Fruit fly (Drosophila melanogaster) whole organism, embryonic: ENCODE results near the gene CG2614.

Source experiments
- CG10321 ChIP-seq: fragments of 200-800 bp; sonication (Bioruptor generic); IDR thresholded peaks from 2 replicates; pipeline ENCODE4 v1.3.6; 2022; ENCODE audit warnings: missing biosample characterization, missing genetic modification characterization
- CG10565 ChIP-seq: fragments of 200-800 bp; sonication (Bioruptor generic); optimal IDR thresholded peaks from 3 replicates; lab custom pipeline; 2016; ENCODE audit warnings: missing biosample characterization, mild to moderate bottlenecking, missing genetic modification characterization
- CG11696 ChIP-seq: fragments of 200-800 bp; sonication (Bioruptor generic); IDR thresholded peaks from 2 replicates; pipeline ENCODE4 v1.3.6; 2022; ENCODE audit warnings: missing biosample characterization, missing genetic modification characterization
- CG13296 ChIP-seq: fragments of 200-800 bp; sonication (Bioruptor generic); optimal IDR thresholded peaks from 3 replicates; lab custom pipeline; 2018; ENCODE audit warnings: missing biosample characterization, mild to moderate bottlenecking, missing genetic modification characterization
- CG14014 ChIP-seq: fragments of 200-800 bp; sonication (Bioruptor generic); IDR thresholded peaks from 2 replicates; pipeline ENCODE4 v1.3.6; 2022; ENCODE audit warnings: missing biosample characterization, missing genetic modification characterization
- CG14710 ChIP-seq: fragments of 200-800 bp; sonication (Bioruptor generic); optimal IDR thresholded peaks from 3 replicates; lab custom pipeline; 2019; ENCODE audit warnings: missing biosample characterization, mild to moderate bottlenecking, missing genetic modification characterization, moderate library complexity
- CG17802 ChIP-seq: fragments of 200-800 bp; sonication (Bioruptor generic); optimal IDR thresholded peaks from 2 replicates; lab custom pipeline; 2018; ENCODE audit warnings: missing biosample characterization, mild to moderate bottlenecking, missing genetic modification characterization, moderate library complexity
- CG1832 ChIP-seq: fragments of 200-800 bp; sonication (Bioruptor generic); optimal IDR thresholded peaks from 2 replicates; lab custom pipeline; 2017; ENCODE audit warnings: missing biosample characterization, mild to moderate bottlenecking, missing genetic modification characterization, inconsistent platforms
- CG18599 ChIP-seq: fragments of 200-800 bp; sonication (Bioruptor generic); optimal IDR thresholded peaks from 3 replicates; lab custom pipeline; 2017; ENCODE audit warnings: missing biosample characterization, missing genetic modification characterization, mild to moderate bottlenecking, moderate library complexity, missing genetic modification reagents
- CG2120 ChIP-seq: fragments of 200-800 bp; sonication (Bioruptor generic); optimal IDR thresholded peaks from 3 replicates; lab custom pipeline; 2016; ENCODE audit warnings: missing biosample characterization, missing genetic modification characterization
- CG2712 ChIP-seq: fragments of 200-800 bp; optimal IDR thresholded peaks from 3 replicates; lab custom pipeline; 2019; ENCODE audit warnings: missing biosample characterization, mild to moderate bottlenecking, missing genetic modification characterization, moderate library complexity
- CG3838 ChIP-seq: fragments of 200-800 bp; sonication (Bioruptor generic); optimal IDR thresholded peaks from 3 replicates; lab custom pipeline; 2016; ENCODE audit warnings: missing biosample characterization, missing genetic modification characterization
- CG5180 ChIP-seq: fragments of 200-800 bp; sonication (Bioruptor generic); optimal IDR thresholded peaks from 3 replicates; lab custom pipeline; 2017; ENCODE audit warnings: missing biosample characterization, missing genetic modification characterization, mild to moderate bottlenecking, moderate library complexity, missing genetic modification reagents
- CG6683 ChIP-seq: fragments of 200-800 bp; sonication (Bioruptor generic); optimal IDR thresholded peaks from 2 replicates; lab custom pipeline; 2017; ENCODE audit warnings: missing biosample characterization, mild to moderate bottlenecking, missing genetic modification characterization, missing genetic modification reagents
- CG6791 ChIP-seq: fragments of 200-800 bp; sonication (Bioruptor generic); IDR thresholded peaks from 3 replicates; pipeline ENCODE4 v1.3.6; 2022; ENCODE audit warnings: missing biosample characterization, missing genetic modification characterization; ENCODE audit not compliant: partially characterized antibody
- CG8290 ChIP-seq, 3 experiments: fragments of 200-800 bp; sonication (Bioruptor generic); optimal IDR thresholded peaks; 2 replicates each; lab custom pipeline; 2016 to 2019; ENCODE audit warnings: missing biosample characterization in 3 of 3, missing genetic modification characterization in 3 of 3, mild to moderate bottlenecking in 2 of 3, moderate library complexity in 1 of 3
- CG8478 ChIP-seq: fragments of >200 bp; optimal IDR thresholded peaks from 2 replicates; lab custom pipeline; 2018
- Chrac-16 ChIP-seq: fragments of 200-800 bp; sonication (Bioruptor generic); optimal IDR thresholded peaks from 3 replicates; lab custom pipeline; 2016; ENCODE audit warnings: missing biosample characterization, missing genetic modification characterization
- Dip2 ChIP-seq: fragments of 200-800 bp; sonication (Bioruptor generic); IDR thresholded peaks from 2 replicates; pipeline ENCODE4 v1.3.6; 2022; ENCODE audit warnings: missing biosample characterization, missing genetic modification characterization
- Dll ChIP-seq: fragments of 200-800 bp; sonication (Bioruptor generic); IDR thresholded peaks from 4 replicates; pipeline ENCODE4 v1.3.6; 2022; ENCODE audit warnings: missing biosample characterization, missing genetic modification characterization; ENCODE audit not compliant: partially characterized antibody
- Fer2 ChIP-seq: fragments of 200-800 bp; sonication (Bioruptor generic); optimal IDR thresholded peaks from 2 replicates; lab custom pipeline; 2018; ENCODE audit warnings: missing biosample characterization, mild to moderate bottlenecking, missing genetic modification characterization, moderate library complexity
- GATAe ChIP-seq: fragments of 200-800 bp; sonication (Bioruptor generic); conservative IDR thresholded peaks from 2 replicates; pipeline ENCODE4 v1.3.6; 2022; ENCODE audit warnings: missing biosample characterization, missing genetic modification characterization
- Hand ChIP-seq: fragments of 200-800 bp; sonication (Bioruptor generic); optimal IDR thresholded peaks from 2 replicates; lab custom pipeline; 2017; ENCODE audit warnings: mild to moderate bottlenecking, missing biosample characterization, missing genetic modification reagents, missing genetic modification characterization
- Kr ChIP-seq: fragments of 200-800 bp; sonication (Bioruptor generic); optimal IDR thresholded peaks from 2 replicates; lab custom pipeline; 2017; ENCODE audit warnings: missing biosample characterization, mild to moderate bottlenecking, missing genetic modification characterization
- Lhr ChIP-seq: fragments of 200-800 bp; sonication (Bioruptor generic); optimal IDR thresholded peaks from 3 replicates; lab custom pipeline; 2017; ENCODE audit warnings: mild to moderate bottlenecking, missing biosample characterization, missing genetic modification reagents, missing genetic modification characterization
- MBD-R2 ChIP-seq: fragments of 200-800 bp; sonication (Bioruptor generic); IDR thresholded peaks from 2 replicates; pipeline ENCODE4 v1.3.6; 2022; ENCODE audit warnings: missing biosample characterization, missing genetic modification characterization
- Nf-YA ChIP-seq: fragments of 200-800 bp; sonication (Bioruptor generic); IDR thresholded peaks from 2 replicates; pipeline ENCODE4 v1.3.6; 2022; ENCODE audit warnings: missing biosample characterization, missing genetic modification characterization
- Nf-YC ChIP-seq: fragments of 200-800 bp; optimal IDR thresholded peaks from 3 replicates; lab custom pipeline; 2019; ENCODE audit warnings: missing biosample characterization, mild to moderate bottlenecking, missing genetic modification characterization, moderate library complexity
- Opbp ChIP-seq: fragments of 200-800 bp; sonication (Bioruptor generic); IDR thresholded peaks from 3 replicates; pipeline ENCODE4 v1.3.6; 2022; ENCODE audit warnings: missing biosample characterization, missing genetic modification characterization; ENCODE audit not compliant: partially characterized antibody
- Pdp1 ChIP-seq, 2 experiments: fragments of 200-800 bp; sonication (Bioruptor generic); optimal IDR thresholded peaks; 3 replicates each; lab custom pipeline; 2016; ENCODE audit warnings: missing biosample characterization in 2 of 2, missing genetic modification characterization in 2 of 2, mild to moderate bottlenecking in 1 of 2, moderate library complexity in 1 of 2
- Ptx1 ChIP-seq: fragments of 200-800 bp; sonication (Bioruptor generic); IDR thresholded peaks from 2 replicates; pipeline ENCODE4 v1.3.6; 2022; ENCODE audit warnings: missing biosample characterization, missing genetic modification characterization
- Sox102F ChIP-seq: fragments of 200-800 bp; sonication (Bioruptor generic); optimal IDR thresholded peaks from 2 replicates; lab custom pipeline; 2018; ENCODE audit warnings: missing biosample characterization, mild to moderate bottlenecking, missing genetic modification characterization, moderate library complexity
- ap ChIP-seq: fragments of 200-800 bp; sonication (Bioruptor generic); IDR thresholded peaks from 2 replicates; pipeline ENCODE4 v1.3.6; 2022; ENCODE audit warnings: missing biosample characterization, missing genetic modification characterization
- ash1 ChIP-seq: fragments of 200-800 bp; sonication (Bioruptor generic); optimal IDR thresholded peaks from 2 replicates; lab custom pipeline; 2018; ENCODE audit warnings: missing biosample characterization, mild to moderate bottlenecking, missing genetic modification characterization
- bbx ChIP-seq: fragments of 200-800 bp; sonication (Bioruptor generic); IDR thresholded peaks from 2 replicates; pipeline ENCODE4 v1.3.6; 2022; ENCODE audit warnings: missing biosample characterization, missing genetic modification characterization; ENCODE audit not compliant: partially characterized antibody
- crc ChIP-seq: fragments of 200-800 bp; sonication (Bioruptor generic); optimal IDR thresholded peaks from 2 replicates; lab custom pipeline; 2016; ENCODE audit warnings: missing biosample characterization, missing genetic modification characterization
- crol ChIP-seq: fragments of 200-800 bp; sonication (Bioruptor generic); IDR thresholded peaks from 2 replicates; pipeline ENCODE4 v1.3.6; 2022; ENCODE audit warnings: missing biosample characterization, missing genetic modification characterization
- cwo ChIP-seq: fragments of 200-800 bp; sonication (Bioruptor generic); optimal IDR thresholded peaks from 3 replicates; lab custom pipeline; 2017; ENCODE audit warnings: missing biosample characterization, missing genetic modification characterization, mild to moderate bottlenecking, moderate library complexity, missing genetic modification reagents
- gce ChIP-seq: fragments of 200-800 bp; sonication (Bioruptor generic); IDR thresholded peaks from 3 replicates; pipeline ENCODE4 v1.3.6; 2022; ENCODE audit warnings: missing biosample characterization, missing genetic modification characterization
- grau ChIP-seq: fragments of 200-800 bp; optimal IDR thresholded peaks from 3 replicates; lab custom pipeline; 2019; ENCODE audit warnings: missing biosample characterization, mild to moderate bottlenecking, missing genetic modification characterization, moderate library complexity
- her ChIP-seq: fragments of 200-800 bp; sonication (Bioruptor generic); optimal IDR thresholded peaks from 2 replicates; lab custom pipeline; 2016; ENCODE audit warnings: missing biosample characterization, missing genetic modification characterization
- lilli ChIP-seq: fragments of 200-800 bp; sonication (Bioruptor generic); optimal IDR thresholded peaks from 3 replicates; lab custom pipeline; 2016; ENCODE audit warnings: missing biosample characterization, missing genetic modification characterization
- mirr ChIP-seq: fragments of 200-800 bp; sonication (Bioruptor generic); optimal IDR thresholded peaks from 3 replicates; lab custom pipeline; 2018; ENCODE audit warnings: missing biosample characterization, mild to moderate bottlenecking, missing genetic modification characterization
- sens ChIP-seq: fragments of 200-800 bp; sonication (Bioruptor generic); peaks from one replicate; lab custom pipeline; 2016; ENCODE audit warnings: missing biosample characterization, missing genetic modification characterization
- sens-2 ChIP-seq: fragments of 200-800 bp; sonication (Bioruptor generic); IDR thresholded peaks from 2 replicates; pipeline ENCODE4 v1.3.6; 2022; ENCODE audit warnings: missing biosample characterization, missing genetic modification characterization
- sr ChIP-seq: fragments of 200-800 bp; sonication (Bioruptor generic); IDR thresholded peaks from 3 replicates; pipeline ENCODE4 v1.3.6; 2022; ENCODE audit warnings: missing biosample characterization, missing genetic modification characterization
- z ChIP-seq: fragments of 200-800 bp; sonication (Bioruptor generic); IDR thresholded peaks from 3 replicates; pipeline ENCODE4 v1.3.6; 2022; ENCODE audit warnings: missing biosample characterization, missing genetic modification characterization
- zen2 ChIP-seq: fragments of 200-800 bp; sonication (Bioruptor generic); IDR thresholded peaks from 3 replicates; pipeline ENCODE4 v1.3.6; 2022; ENCODE audit warnings: missing biosample characterization, missing genetic modification characterization; ENCODE audit not compliant: partially characterized antibody
- zf30C ChIP-seq: fragments of 200-800 bp; sonication (Bioruptor generic); optimal IDR thresholded peaks from 3 replicates; lab custom pipeline; 2018; ENCODE audit warnings: missing biosample characterization, mild to moderate bottlenecking, missing genetic modification characterization

The CG2614 gene

DNA sequence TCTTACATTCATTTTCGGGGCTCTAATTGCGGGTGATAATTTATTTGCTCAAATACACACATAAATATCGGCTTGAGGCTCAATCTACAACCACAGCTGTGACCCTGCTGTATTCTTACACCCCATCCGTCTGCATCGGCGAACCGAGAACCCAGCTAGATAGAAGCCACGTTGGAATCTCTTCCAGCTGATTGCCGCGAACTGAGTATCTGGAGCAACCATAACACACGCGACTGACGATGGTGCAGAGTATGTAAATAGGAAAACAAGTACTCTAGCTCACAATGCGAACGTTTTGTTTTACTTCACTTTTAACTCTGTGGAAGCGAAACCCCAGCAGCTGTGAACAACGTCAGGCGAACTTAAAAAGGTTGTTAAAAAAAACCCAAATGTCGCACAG is 8.2 kb downstream of the CG2614 start:
- TF ChIP-seq sens (GFP tag; lab: Kevin White, UChicago) (peak; percentile 3), Dll (GFP tag; lab: Robert Waterston, UW) (no peak), CG14014 (GFP tag; lab: Robert Waterston, UW) (no peak), CG8478 (no peak), gce (no peak)

DNA sequence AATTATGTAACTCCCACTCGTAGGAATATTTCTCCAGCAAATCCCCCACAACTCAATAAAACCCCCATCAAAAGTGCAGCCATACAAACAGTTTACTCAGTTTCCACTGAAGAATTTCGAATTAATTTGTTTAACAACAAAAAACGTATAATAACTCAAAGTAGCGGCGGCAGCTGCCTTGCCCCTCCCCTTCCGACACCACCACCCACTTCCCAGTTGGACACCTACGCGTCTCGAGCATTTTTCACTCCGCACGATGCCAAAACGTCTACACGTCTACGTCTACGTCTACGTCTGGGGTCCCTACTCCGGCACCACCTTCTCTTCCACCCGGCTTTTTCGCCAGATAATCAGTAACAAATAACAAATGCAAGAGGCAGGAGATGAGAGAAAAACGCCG is 15.0 kb downstream of the CG2614 start:
- TF ChIP-seq Sox102F (GFP tag; lab: Kevin White, UChicago), result no peak
- TF ChIP-seq lilli (GFP tag; lab: Kevin White, UChicago), result no peak
- TF ChIP-seq CG18599, result no peak
- no peak for TF ChIP-seq CG6791 (GFP tag; lab: Robert Waterston, UW)
- no peak for TF ChIP-seq CG17802 (tag; lab: Kevin White, UChicago)
- no peak for TF ChIP-seq Dip2 (GFP tag; lab: Robert Waterston, UW)
- no peak for TF ChIP-seq Nf-YC (tag; lab: Kevin White, UChicago)
- no peak for TF ChIP-seq MBD-R2 (GFP tag; lab: Robert Waterston, UW)
- TF ChIP-seq sens-2 (GFP tag; lab: Robert Waterston, UW), result no peak
- TF ChIP-seq her, result no peak
- no peak for TF ChIP-seq Chrac-16 (GFP tag; lab: Kevin White, UChicago)
- no peak for TF ChIP-seq CG10565 (GFP tag; lab: Kevin White, UChicago)
- TF ChIP-seq Kr, result no peak
- TF ChIP-seq zf30C (GFP tag; lab: Kevin White, UChicago), result no peak
- no peak for TF ChIP-seq bbx (GFP tag; lab: Robert Waterston, UW)
- no peak for TF ChIP-seq Nf-YA (GFP tag; lab: Robert Waterston, UW)
- TF ChIP-seq Opbp (GFP tag; lab: Robert Waterston, UW), result no peak
- TF ChIP-seq Pdp1 (GFP tag; optimal IDR thresholded peaks at IDR 0.05; lab: Kevin White, UChicago), result peak in 1 of 2 experiments; percentile 51
- TF ChIP-seq GATAe (GFP tag; lab: Robert Waterston, UW), result no peak
- TF ChIP-seq sr (GFP tag; lab: Robert Waterston, UW), result peak; percentile 97
- no peak for TF ChIP-seq ap (GFP tag; lab: Robert Waterston, UW)
- TF ChIP-seq CG10321 (GFP tag; lab: Robert Waterston, UW), result no peak
- TF ChIP-seq z (GFP tag; lab: Robert Waterston, UW), result 0 out of 3 replicates have a peak, but pooled peaks have one; percentile 51
- no peak for TF ChIP-seq CG2120
- no peak for TF ChIP-seq Dll (GFP tag; lab: Robert Waterston, UW)
- TF ChIP-seq CG8290 (GFP tag; optimal IDR thresholded peaks at IDR 0.05; lab: Kevin White, UChicago), result no peak
- no peak for TF ChIP-seq CG8290 (tag; optimal IDR thresholded peaks at IDR 0.05; lab: Kevin White, UChicago)
- no peak for TF ChIP-seq zen2
- no peak for TF ChIP-seq Hand (GFP tag; lab: Kevin White, UChicago)
- TF ChIP-seq crol (GFP tag; lab: Robert Waterston, UW), result peak; percentile 55
- TF ChIP-seq CG6683 (GFP tag; lab: Kevin White, UChicago), result no peak
- TF ChIP-seq CG2712, result no peak
- no peak for TF ChIP-seq grau (tag; lab: Kevin White, UChicago)

DNA sequence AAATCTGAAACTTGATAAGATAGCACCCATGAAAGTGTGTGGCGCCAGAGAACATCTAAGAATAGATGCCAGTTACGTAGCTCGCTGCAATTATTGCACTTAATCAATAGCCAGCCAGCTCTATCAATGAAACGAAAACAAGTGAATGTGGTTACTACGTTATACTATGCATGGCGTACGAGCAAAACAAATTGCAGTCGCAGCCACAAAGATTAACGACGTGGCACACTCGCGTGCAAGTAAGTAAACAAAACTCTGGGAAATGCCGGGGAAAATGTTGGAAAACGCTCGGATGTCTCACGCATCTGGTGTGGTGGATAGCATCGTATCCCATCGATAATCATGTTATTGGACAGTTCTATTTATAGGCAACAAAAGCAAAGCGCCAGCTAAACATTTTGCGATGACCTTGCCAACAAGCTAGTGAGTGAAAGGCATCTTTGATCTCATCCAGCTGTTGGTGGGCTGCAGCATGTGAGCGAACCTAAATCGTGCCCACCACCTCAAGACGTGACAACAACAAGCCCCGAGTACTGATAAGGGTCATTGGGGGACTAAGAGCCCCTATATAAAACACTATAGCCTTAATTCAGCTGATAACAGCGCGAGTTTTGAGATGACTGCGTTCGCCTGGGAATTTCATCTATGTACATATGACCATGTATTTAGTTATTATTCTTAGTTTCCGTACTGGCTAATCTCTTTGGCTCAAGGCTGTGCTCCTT is 17.7 kb downstream of the CG2614 start:
- TF ChIP-seq CG1832 (GFP tag; lab: Kevin White, UChicago), result no peak
- TF ChIP-seq CG11696 (GFP tag; lab: Robert Waterston, UW), result peak; percentile 38; the same call in 1 of the 2 replicates
- TF ChIP-seq Lhr (GFP tag; lab: Kevin White, UChicago), result no peak
- TF ChIP-seq cwo (GFP tag; lab: Kevin White, UChicago), result peak; percentile 63
- no peak for TF ChIP-seq CG14710
- no peak for TF ChIP-seq crc
- no peak for TF ChIP-seq ash1 (GFP tag; lab: Kevin White, UChicago)
- TF ChIP-seq CG5180 (GFP tag; lab: Kevin White, UChicago), result peak; percentile 5
- TF ChIP-seq CG3838, result no peak
- no peak for TF ChIP-seq CG13296 (GFP tag; lab: Kevin White, UChicago)
- TF ChIP-seq Ptx1 (GFP tag; lab: Robert Waterston, UW), result no peak
- TF ChIP-seq mirr (GFP tag; lab: Kevin White, UChicago), result peak; percentile 36
- no peak for TF ChIP-seq Fer2
